Fruit fly (Drosophila melanogaster) whole organism, embryonic: ENCODE results near the gene Dh44.
A peak's percentile ranks its signal among the peaks of the same experiment; 100 is the strongest.

Experiments
- Aef1 ChIP-seq: fragments of 200-800 bp; sonication (Bioruptor generic); IDR thresholded peaks from 3 replicates; pipeline ENCODE4 v1.3.6; 2022; ENCODE audit warnings: missing biosample characterization, missing genetic modification characterization
- Asciz ChIP-seq: fragments of 200-800 bp; sonication (Bioruptor generic); optimal IDR thresholded peaks from 2 replicates; lab custom pipeline; 2017; ENCODE audit warnings: missing biosample characterization, mild to moderate bottlenecking, missing genetic modification characterization, missing genetic modification reagents
- Atf6 ChIP-seq: fragments of 200-800 bp; sonication (Bioruptor generic); IDR thresholded peaks from 2 replicates; pipeline ENCODE4 v1.3.6; 2022; ENCODE audit warnings: missing biosample characterization, missing genetic modification characterization
- B-H1 ChIP-seq: fragments of 200-800 bp; sonication (Bioruptor generic); IDR thresholded peaks from 3 replicates; pipeline ENCODE4 v1.3.6; 2022; ENCODE audit warnings: missing biosample characterization, missing genetic modification characterization
- CG11085 ChIP-seq: fragments of 200-800 bp; sonication (Bioruptor generic); IDR thresholded peaks from 2 replicates; pipeline ENCODE4 v1.3.6; 2022; ENCODE audit warnings: missing biosample characterization, missing genetic modification characterization
- CG11723 ChIP-seq: fragments of 200-800 bp; sonication (Bioruptor generic); optimal IDR thresholded peaks from 2 replicates; lab custom pipeline; 2017; ENCODE audit warnings: missing biosample characterization, mild to moderate bottlenecking, missing genetic modification characterization
- CG13287 ChIP-seq: fragments of 200-800 bp; sonication (Bioruptor generic); IDR thresholded peaks from 2 replicates; pipeline ENCODE4 v1.3.6; 2022; ENCODE audit warnings: missing biosample characterization, missing genetic modification characterization; ENCODE audit not compliant: partially characterized antibody
- CG14860 ChIP-seq: fragments of 200-800 bp; sonication (Bioruptor generic); IDR thresholded peaks from 3 replicates; pipeline ENCODE4 v1.3.6; 2022; ENCODE audit warnings: missing biosample characterization, missing genetic modification characterization; ENCODE audit not compliant: partially characterized antibody
- CG15601 ChIP-seq: fragments of 200-800 bp; sonication (Bioruptor generic); optimal IDR thresholded peaks from 3 replicates; lab custom pipeline; 2019; ENCODE audit warnings: missing biosample characterization, mild to moderate bottlenecking, missing genetic modification characterization, moderate library complexity
- CG1792 ChIP-seq: fragments of 200-800 bp; sonication (Bioruptor generic); optimal IDR thresholded peaks from 2 replicates; lab custom pipeline; 2016; ENCODE audit warnings: missing biosample characterization, missing genetic modification characterization
- CG18011 ChIP-seq: fragments of 200-800 bp; sonication (Bioruptor generic); optimal IDR thresholded peaks from 2 replicates; lab custom pipeline; 2017; ENCODE audit warnings: missing biosample characterization, missing genetic modification characterization, mild to moderate bottlenecking, moderate library complexity, missing genotype
- CG2120 ChIP-seq: fragments of 200-800 bp; sonication (Bioruptor generic); optimal IDR thresholded peaks from 3 replicates; lab custom pipeline; 2016; ENCODE audit warnings: missing biosample characterization, missing genetic modification characterization
- CG30020 ChIP-seq: fragments of 200-800 bp; optimal IDR thresholded peaks from 2 replicates; lab custom pipeline; 2019; ENCODE audit warnings: missing biosample characterization, mild to moderate bottlenecking, missing genetic modification characterization, moderate library complexity
- CG4360 ChIP-seq: fragments of 200-800 bp; sonication (Bioruptor generic); IDR thresholded peaks from 2 replicates; pipeline ENCODE4 v1.3.6; 2022; ENCODE audit warnings: missing biosample characterization, missing genetic modification characterization
- CG6689 ChIP-seq: fragments of 200-800 bp; sonication (Bioruptor generic); IDR thresholded peaks from 2 replicates; pipeline ENCODE4 v1.3.6; 2022; ENCODE audit warnings: missing biosample characterization, missing genetic modification characterization
- CG7271 ChIP-seq: fragments of 200-800 bp; sonication (Bioruptor generic); optimal IDR thresholded peaks from 2 replicates; lab custom pipeline; 2018; ENCODE audit warnings: missing biosample characterization, mild to moderate bottlenecking, missing genetic modification characterization, moderate library complexity
- CG8388 ChIP-seq: fragments of 200-800 bp; sonication (Bioruptor generic); optimal IDR thresholded peaks from 2 replicates; lab custom pipeline; 2019; ENCODE audit warnings: missing biosample characterization, mild to moderate bottlenecking, missing genetic modification characterization, moderate library complexity
- CG9797 ChIP-seq: fragments of 200-800 bp; sonication (Bioruptor generic); optimal IDR thresholded peaks from 3 replicates; lab custom pipeline; 2018; ENCODE audit warnings: missing biosample characterization, mild to moderate bottlenecking, missing genetic modification characterization
- CTCF ChIP-seq: fragments of 200-800 bp; sonication (Bioruptor generic); optimal IDR thresholded peaks from 2 replicates; lab custom pipeline; 2017; ENCODE audit warnings: missing biosample characterization, mild to moderate bottlenecking, missing genetic modification characterization, moderate library complexity
- Chrac-16 ChIP-seq: fragments of 200-800 bp; sonication (Bioruptor generic); optimal IDR thresholded peaks from 3 replicates; lab custom pipeline; 2016; ENCODE audit warnings: missing biosample characterization, missing genetic modification characterization
- Dp ChIP-seq: fragments of 200-800 bp; sonication (Bioruptor generic); optimal IDR thresholded peaks from 2 replicates; lab custom pipeline; 2018; ENCODE audit warnings: missing biosample characterization, mild to moderate bottlenecking, missing genetic modification characterization, moderate library complexity
- Drgx ChIP-seq: fragments of 200-800 bp; sonication (Bioruptor generic); IDR thresholded peaks from 2 replicates; pipeline ENCODE4 v1.3.6; 2022; ENCODE audit warnings: missing biosample characterization, missing genetic modification characterization
- H15 ChIP-seq: fragments of 200-800 bp; sonication (Bioruptor generic); IDR thresholded peaks from 3 replicates; pipeline ENCODE4 v1.3.6; 2022; ENCODE audit warnings: missing biosample characterization, missing genetic modification characterization
- Hr78 ChIP-seq, 2 experiments: fragments of 200-800 bp in 1 of 2; fragments of >200 bp in 1 of 2; sonication (Bioruptor generic) in 1 of 2; optimal IDR thresholded peaks; 2 replicates each; lab custom pipeline; 2017 to 2019; ENCODE audit warnings: missing biosample characterization in 2 of 2, missing genetic modification characterization in 2 of 2, mild to moderate bottlenecking in 1 of 2, moderate library complexity in 1 of 2
- MESR4 ChIP-seq: fragments of 200-800 bp; sonication (Bioruptor generic); optimal IDR thresholded peaks from 2 replicates; lab custom pipeline; 2018; ENCODE audit warnings: missing biosample characterization, mild to moderate bottlenecking, missing genetic modification characterization, moderate library complexity
- Med ChIP-seq: fragments of 200-800 bp; sonication (Bioruptor generic); peaks from one replicate; lab custom pipeline; 2016; ENCODE audit warnings: missing biosample characterization, missing genetic modification characterization, mild to moderate bottlenecking, inconsistent platforms, moderate library complexity
- Opbp ChIP-seq: fragments of 200-800 bp; sonication (Bioruptor generic); IDR thresholded peaks from 3 replicates; pipeline ENCODE4 v1.3.6; 2022; ENCODE audit warnings: missing biosample characterization, missing genetic modification characterization; ENCODE audit not compliant: partially characterized antibody
- Ptx1 ChIP-seq: fragments of 200-800 bp; sonication (Bioruptor generic); IDR thresholded peaks from 2 replicates; pipeline ENCODE4 v1.3.6; 2022; ENCODE audit warnings: missing biosample characterization, missing genetic modification characterization
- Rx ChIP-seq: fragments of 200-800 bp; sonication (Bioruptor generic); IDR thresholded peaks from 2 replicates; pipeline ENCODE4 v1.3.6; 2022; ENCODE audit warnings: missing biosample characterization, missing genetic modification characterization
- Sox100B ChIP-seq: fragments of 200-800 bp; sonication (Bioruptor generic); optimal IDR thresholded peaks from 3 replicates; lab custom pipeline; 2018; ENCODE audit warnings: missing biosample characterization, mild to moderate bottlenecking, missing genetic modification characterization
- Sry-β ChIP-seq: fragments of 200-800 bp; sonication (Bioruptor generic); optimal IDR thresholded peaks from 2 replicates; lab custom pipeline; 2018; ENCODE audit warnings: missing biosample characterization, mild to moderate bottlenecking, missing genetic modification characterization, moderate library complexity
- Sry-δ ChIP-seq: fragments of 200-800 bp; sonication (Bioruptor generic); optimal IDR thresholded peaks from 2 replicates; lab custom pipeline; 2016; ENCODE audit warnings: missing biosample characterization, missing genetic modification characterization
- Tbp ChIP-seq: fragments of >200 bp; optimal IDR thresholded peaks from 2 replicates; lab custom pipeline; 2018; ENCODE audit warnings: missing biosample characterization, missing genetic modification characterization
- YL-1 ChIP-seq: fragments of 200-800 bp; sonication (Bioruptor generic); optimal IDR thresholded peaks from 3 replicates; lab custom pipeline; 2017; ENCODE audit warnings: missing biosample characterization, mild to moderate bottlenecking, missing genetic modification characterization
- al ChIP-seq: fragments of 200-800 bp; sonication (Bioruptor generic); IDR thresholded peaks from 2 replicates; pipeline ENCODE4 v1.3.6; 2022; ENCODE audit warnings: missing biosample characterization, missing genetic modification characterization
- cg ChIP-seq: fragments of 200-800 bp; sonication (Bioruptor generic); optimal IDR thresholded peaks from 3 replicates; lab custom pipeline; 2019; ENCODE audit warnings: missing biosample characterization, mild to moderate bottlenecking, missing genetic modification characterization, moderate library complexity
- da ChIP-seq: fragments of 200-800 bp; sonication (Bioruptor generic); optimal IDR thresholded peaks from 2 replicates; lab custom pipeline; 2016; ENCODE audit warnings: missing biosample characterization, missing genetic modification characterization
- fru ChIP-seq: fragments of >200 bp; optimal IDR thresholded peaks from 2 replicates; lab custom pipeline; 2017
- gcm ChIP-seq: fragments of 200-800 bp; sonication (Bioruptor generic); optimal IDR thresholded peaks from 2 replicates; lab custom pipeline; 2019; ENCODE audit warnings: missing biosample characterization, mild to moderate bottlenecking, missing genetic modification characterization, moderate library complexity
- gfzf ChIP-seq: fragments of 200-800 bp; sonication (Bioruptor generic); optimal IDR thresholded peaks from 2 replicates; lab custom pipeline; 2016; ENCODE audit warnings: missing biosample characterization, mild to moderate bottlenecking, missing genetic modification characterization, moderate library complexity
- ken ChIP-seq: fragments of 200-800 bp; sonication (Bioruptor generic); IDR thresholded peaks from 3 replicates; pipeline ENCODE4 v1.3.6; 2022; ENCODE audit warnings: missing biosample characterization, missing genetic modification characterization
- kni ChIP-seq: fragments of 200-800 bp; sonication (Bioruptor generic); optimal IDR thresholded peaks from 3 replicates; lab custom pipeline; 2017; ENCODE audit warnings: mild to moderate bottlenecking, missing biosample characterization, missing genetic modification reagents, missing genetic modification characterization
- lov ChIP-seq, 2 experiments: fragments of 200-800 bp in 1 of 2; fragments of >200 bp in 1 of 2; sonication (Bioruptor generic) in 1 of 2; IDR thresholded peaks in 1 of 2; optimal IDR thresholded peaks in 1 of 2; 2 replicates in 1 of 2; 3 replicates in 1 of 2; pipeline versions ENCODE4 v1.3.6 to Lab custom; 2017 to 2022; ENCODE audit warnings: missing biosample characterization in 1 of 2, missing genetic modification characterization in 1 of 2
- mam ChIP-seq: fragments of 200-800 bp; sonication (Bioruptor generic); optimal IDR thresholded peaks from 3 replicates; lab custom pipeline; 2016; ENCODE audit warnings: missing biosample characterization, missing genetic modification characterization
- pros ChIP-seq: fragments of 200-800 bp; sonication (Bioruptor generic); optimal IDR thresholded peaks from 3 replicates; lab custom pipeline; 2019; ENCODE audit warnings: missing biosample characterization, mild to moderate bottlenecking, missing genetic modification characterization, moderate library complexity
- sd ChIP-seq: fragments of 200-800 bp; sonication (Bioruptor generic); optimal IDR thresholded peaks from 3 replicates; lab custom pipeline; 2018; ENCODE audit warnings: missing biosample characterization, mild to moderate bottlenecking, missing genetic modification characterization, moderate library complexity
- slp2 ChIP-seq: fragments of 200-800 bp; sonication (Bioruptor generic); optimal IDR thresholded peaks from 2 replicates; lab custom pipeline; 2016; ENCODE audit warnings: missing biosample characterization, missing genetic modification characterization
- tx ChIP-seq: fragments of 200-800 bp; sonication (Bioruptor generic); optimal IDR thresholded peaks from 2 replicates; lab custom pipeline; 2016; ENCODE audit warnings: missing biosample characterization, missing genetic modification characterization
- vvl ChIP-seq: fragments of 200-800 bp; sonication (Bioruptor generic); IDR thresholded peaks from 2 replicates; pipeline ENCODE4 v1.3.6; 2022; ENCODE audit warnings: missing biosample characterization, missing genetic modification characterization
- zen2 ChIP-seq: fragments of 200-800 bp; sonication (Bioruptor generic); IDR thresholded peaks from 3 replicates; pipeline ENCODE4 v1.3.6; 2022; ENCODE audit warnings: missing biosample characterization, missing genetic modification characterization; ENCODE audit not compliant: partially characterized antibody

The Dh44 gene

dm6 chr3R:9593408-9594250, 44.4 kb upstream of the Dh44 start (continued):
- TF ChIP-seq CG4360: peak; percentile 65
- TF ChIP-seq mam (GFP tag; lab: Kevin White, UChicago): no peak
- no peak for TF ChIP-seq Ptx1
- no peak for TF ChIP-seq gcm
- no peak for TF ChIP-seq da (GFP tag; lab: Kevin White, UChicago)
- no peak for TF ChIP-seq B-H1 (GFP tag; lab: Robert Waterston, UW)
- TF ChIP-seq H15: no peak
- no peak for TF ChIP-seq CG30020 (tag; lab: Kevin White, UChicago)
- TF ChIP-seq CG13287 (GFP tag; lab: Robert Waterston, UW): peak; percentile 22; the same call in 1 of the 2 replicates
- no peak for TF ChIP-seq CG2120 (GFP tag; lab: Kevin White, UChicago)
- TF ChIP-seq pros (GFP tag; lab: Kevin White, UChicago): peak; percentile 22
- no peak for TF ChIP-seq gfzf (GFP tag; lab: Kevin White, UChicago)
- no peak for TF ChIP-seq Hr78 (GFP tag; optimal IDR thresholded peaks at IDR 0.05; lab: Kevin White, UChicago)
- TF ChIP-seq Drgx (GFP tag; lab: Robert Waterston, UW): peak; percentile 74
- TF ChIP-seq CG9797 (GFP tag; lab: Kevin White, UChicago): no peak
- no peak for TF ChIP-seq CG7271
- TF ChIP-seq CG15601 (tag; lab: Kevin White, UChicago): no peak
- TF ChIP-seq Opbp: no peak
- TF ChIP-seq sd (tag; lab: Kevin White, UChicago): peak; percentile 93
- peak; percentile 89 for TF ChIP-seq vvl
- no peak for TF ChIP-seq Dp
- TF ChIP-seq Chrac-16 (GFP tag; lab: Kevin White, UChicago): no peak
- no peak for TF ChIP-seq CG6689 (GFP tag; lab: Robert Waterston, UW)
- TF ChIP-seq Sry-δ (GFP tag; lab: Kevin White, UChicago): no peak
- TF ChIP-seq YL-1: no peak
- no peak for TF ChIP-seq al (GFP tag; lab: Robert Waterston, UW)
- no peak for TF ChIP-seq MESR4
- TF ChIP-seq CG18011 (GFP tag; lab: Kevin White, UChicago): no peak
- TF ChIP-seq Med (GFP tag; lab: Kevin White, UChicago): peak; percentile 31
- TF ChIP-seq tx: no peak
- no peak for TF ChIP-seq Sry-β (GFP tag; lab: Kevin White, UChicago)
- TF ChIP-seq Sox100B (GFP tag; lab: Kevin White, UChicago): no peak
- TF ChIP-seq zen2: no peak
- TF ChIP-seq Aef1 (GFP tag; lab: Robert Waterston, UW): no peak
- TF ChIP-seq kni (GFP tag; lab: Kevin White, UChicago): peak; percentile 73
- no peak for TF ChIP-seq CG11085
- TF ChIP-seq fru (lab: Kevin White, UChicago): no peak
- no peak for TF ChIP-seq Rx (GFP tag; lab: Robert Waterston, UW)
- peak; percentile 72 for TF ChIP-seq cg (GFP tag; lab: Kevin White, UChicago)
- TF ChIP-seq Tbp (GFP tag; lab: Kevin White, UChicago): no peak
- peak; percentile 6 for TF ChIP-seq Asciz (GFP tag; lab: Kevin White, UChicago)
- no peak for TF ChIP-seq CG11723
- TF ChIP-seq CTCF: no peak
- no peak for TF ChIP-seq ken (GFP tag; lab: Robert Waterston, UW)
- TF ChIP-seq CG8388 (GFP tag; lab: Kevin White, UChicago): no peak
- no peak for TF ChIP-seq CG14860
- TF ChIP-seq lov (optimal IDR thresholded peaks at IDR 0.05; lab: Kevin White, UChicago): no peak
- TF ChIP-seq lov (GFP tag; IDR thresholded peaks at IDR 0.05; lab: Robert Waterston, UW): no peak
- TF ChIP-seq CG1792: no peak
- TF ChIP-seq Atf6: no peak
- TF ChIP-seq slp2: no peak
